Fruit fly (Drosophila melanogaster) whole organism, embryonic: ENCODE data around the gene Sirup.

Experiments
- BEAF-32 ChIP-seq: fragments of 200-800 bp; sonication (Bioruptor generic); optimal IDR thresholded peaks from 3 replicates; lab custom pipeline; 2017; ENCODE audit warnings: missing biosample characterization, missing genetic modification characterization, mild to moderate bottlenecking, moderate library complexity, missing genetic modification reagents
- CG10654 ChIP-seq: fragments of 200-800 bp; sonication (Bioruptor generic); optimal IDR thresholded peaks from 2 replicates; lab custom pipeline; 2016; ENCODE audit warnings: missing biosample characterization, missing genetic modification characterization
- CG11085 ChIP-seq: fragments of 200-800 bp; sonication (Bioruptor generic); IDR thresholded peaks from 2 replicates; pipeline ENCODE4 v1.3.6; 2022; ENCODE audit warnings: missing biosample characterization, missing genetic modification characterization
- CG11560 ChIP-seq: fragments of 200-800 bp; sonication (Bioruptor generic); IDR thresholded peaks from 3 replicates; pipeline ENCODE4 v1.3.6; 2022; ENCODE audit warnings: missing biosample characterization, missing genetic modification characterization
- CG14710 ChIP-seq: fragments of 200-800 bp; sonication (Bioruptor generic); optimal IDR thresholded peaks from 3 replicates; lab custom pipeline; 2019; ENCODE audit warnings: missing biosample characterization, mild to moderate bottlenecking, missing genetic modification characterization, moderate library complexity
- CG1529 ChIP-seq: fragments of 200-800 bp; sonication (Bioruptor generic); optimal IDR thresholded peaks from 3 replicates; lab custom pipeline; 2018; ENCODE audit warnings: missing biosample characterization, missing genetic modification characterization
- CG1602 ChIP-seq: fragments of 200-800 bp; sonication (Bioruptor generic); optimal IDR thresholded peaks from 3 replicates; lab custom pipeline; 2016; ENCODE audit warnings: missing biosample characterization, missing genetic modification characterization
- CG2678 ChIP-seq: fragments of 200-800 bp; sonication (Bioruptor generic); optimal IDR thresholded peaks from 3 replicates; lab custom pipeline; 2019; ENCODE audit warnings: missing biosample characterization, mild to moderate bottlenecking, missing genetic modification characterization, moderate library complexity
- CG30020 ChIP-seq: fragments of 200-800 bp; optimal IDR thresholded peaks from 2 replicates; lab custom pipeline; 2019; ENCODE audit warnings: missing biosample characterization, mild to moderate bottlenecking, missing genetic modification characterization, moderate library complexity
- CG31388 ChIP-seq: fragments of 200-800 bp; sonication (Bioruptor generic); optimal IDR thresholded peaks from 2 replicates; lab custom pipeline; 2016; ENCODE audit warnings: missing biosample characterization, missing genetic modification characterization
- CG34376 ChIP-seq: fragments of 200-800 bp; sonication (Bioruptor generic); optimal IDR thresholded peaks from 2 replicates; lab custom pipeline; 2018; ENCODE audit warnings: missing biosample characterization, mild to moderate bottlenecking, missing genetic modification characterization
- CG4617 ChIP-seq: fragments of 200-800 bp; sonication (Bioruptor generic); optimal IDR thresholded peaks from 3 replicates; lab custom pipeline; 2016; ENCODE audit warnings: missing biosample characterization, missing genetic modification characterization, borderline replicate concordance
- CG6813 ChIP-seq: fragments of 200-800 bp; sonication (Bioruptor generic); optimal IDR thresholded peaks from 2 replicates; lab custom pipeline; 2017; ENCODE audit warnings: missing biosample characterization, missing genetic modification characterization, mild to moderate bottlenecking, moderate library complexity, missing genetic modification reagents
- CG7556 ChIP-seq: fragments of 200-800 bp; sonication (Bioruptor generic); optimal IDR thresholded peaks from 2 replicates; lab custom pipeline; 2017; ENCODE audit warnings: missing biosample characterization, mild to moderate bottlenecking, missing genetic modification characterization
- Dbx ChIP-seq: fragments of 200-800 bp; sonication (Bioruptor generic); IDR thresholded peaks from 3 replicates; pipeline ENCODE4 v1.3.6; 2022; ENCODE audit warnings: missing biosample characterization, missing genetic modification characterization
- Dref ChIP-seq: fragments of 200-800 bp; sonication (Bioruptor generic); IDR thresholded peaks from 2 replicates; pipeline ENCODE4 v1.3.6; 2022; ENCODE audit warnings: missing biosample characterization, missing genetic modification characterization
- Drgx ChIP-seq: fragments of 200-800 bp; sonication (Bioruptor generic); IDR thresholded peaks from 2 replicates; pipeline ENCODE4 v1.3.6; 2022; ENCODE audit warnings: missing biosample characterization, missing genetic modification characterization
- E2f1 ChIP-seq: fragments of 200-800 bp; sonication (Bioruptor generic); IDR thresholded peaks from 2 replicates; pipeline ENCODE4 v1.3.6; 2022; ENCODE audit warnings: missing biosample characterization, missing genetic modification characterization
- E2f2 ChIP-seq: fragments of 200-800 bp; sonication (Bioruptor generic); IDR thresholded peaks from 2 replicates; pipeline ENCODE4 v1.3.6; 2022; ENCODE audit warnings: missing biosample characterization, missing genetic modification characterization
- Fer1 ChIP-seq: fragments of 200-800 bp; sonication (Bioruptor generic); optimal IDR thresholded peaks from 2 replicates; lab custom pipeline; 2017; ENCODE audit warnings: missing biosample characterization, mild to moderate bottlenecking, missing genetic modification characterization
- GATAe ChIP-seq: fragments of 200-800 bp; sonication (Bioruptor generic); conservative IDR thresholded peaks from 2 replicates; pipeline ENCODE4 v1.3.6; 2022; ENCODE audit warnings: missing biosample characterization, missing genetic modification characterization
- Hr78 ChIP-seq, 2 experiments: fragments of 200-800 bp in 1 of 2; fragments of >200 bp in 1 of 2; sonication (Bioruptor generic) in 1 of 2; optimal IDR thresholded peaks; 2 replicates each; lab custom pipeline; 2017 to 2019; ENCODE audit warnings: missing biosample characterization in 2 of 2, missing genetic modification characterization in 2 of 2, mild to moderate bottlenecking in 1 of 2, moderate library complexity in 1 of 2
- Nf-YB ChIP-seq: fragments of 200-800 bp; sonication (Bioruptor generic); optimal IDR thresholded peaks from 3 replicates; lab custom pipeline; 2019; ENCODE audit warnings: missing biosample characterization, mild to moderate bottlenecking, missing genetic modification characterization, moderate library complexity
- Oli ChIP-seq: fragments of 200-800 bp; sonication (Bioruptor generic); optimal IDR thresholded peaks from 2 replicates; lab custom pipeline; 2018; ENCODE audit warnings: missing biosample characterization, mild to moderate bottlenecking, missing genetic modification characterization, moderate library complexity
- Optix ChIP-seq: fragments of 200-800 bp; sonication (Bioruptor generic); IDR thresholded peaks from 3 replicates; pipeline ENCODE4 v1.3.6; 2022; ENCODE audit warnings: missing biosample characterization, missing genetic modification characterization
- PHDP ChIP-seq: fragments of 200-800 bp; sonication (Bioruptor generic); optimal IDR thresholded peaks from 3 replicates; lab custom pipeline; 2018; ENCODE audit warnings: missing biosample characterization, mild to moderate bottlenecking, missing genetic modification characterization, moderate library complexity
- Pdp1 ChIP-seq, 2 experiments: fragments of 200-800 bp; sonication (Bioruptor generic); optimal IDR thresholded peaks; 3 replicates each; lab custom pipeline; 2016; ENCODE audit warnings: missing biosample characterization in 2 of 2, missing genetic modification characterization in 2 of 2, mild to moderate bottlenecking in 1 of 2, moderate library complexity in 1 of 2
- Sox100B ChIP-seq: fragments of 200-800 bp; sonication (Bioruptor generic); optimal IDR thresholded peaks from 3 replicates; lab custom pipeline; 2018; ENCODE audit warnings: missing biosample characterization, mild to moderate bottlenecking, missing genetic modification characterization
- Vsx1 ChIP-seq: fragments of 200-800 bp; sonication (Bioruptor generic); optimal IDR thresholded peaks from 2 replicates; lab custom pipeline; 2017; ENCODE audit warnings: missing biosample characterization, mild to moderate bottlenecking, missing genetic modification characterization, missing genetic modification reagents
- amos ChIP-seq: fragments of 200-800 bp; sonication (Bioruptor generic); IDR thresholded peaks from 2 replicates; pipeline ENCODE4 v1.3.6; 2022; ENCODE audit warnings: missing biosample characterization, missing genetic modification characterization; ENCODE audit not compliant: partially characterized antibody
- ap ChIP-seq: fragments of 200-800 bp; sonication (Bioruptor generic); IDR thresholded peaks from 2 replicates; pipeline ENCODE4 v1.3.6; 2022; ENCODE audit warnings: missing biosample characterization, missing genetic modification characterization
- bcd ChIP-seq: fragments of 200-800 bp; sonication (Bioruptor generic); optimal IDR thresholded peaks from 2 replicates; lab custom pipeline; 2017; ENCODE audit warnings: missing biosample characterization, mild to moderate bottlenecking, missing genetic modification characterization
- chinmo ChIP-seq: fragments of 200-800 bp; sonication (Bioruptor generic); IDR thresholded peaks from 4 replicates; pipeline ENCODE4 v1.3.6; 2022; ENCODE audit warnings: missing biosample characterization, missing genetic modification characterization; ENCODE audit not compliant: partially characterized antibody
- crp ChIP-seq, 2 experiments: fragments of 200-800 bp; sonication (Bioruptor generic); optimal IDR thresholded peaks; 2 replicates in 1 of 2; 3 replicates in 1 of 2; lab custom pipeline; 2017; ENCODE audit warnings: missing biosample characterization in 2 of 2, missing genetic modification characterization in 2 of 2, mild to moderate bottlenecking in 1 of 2, moderate library complexity in 1 of 2
- exex ChIP-seq: fragments of 200-800 bp; sonication (Bioruptor generic); optimal IDR thresholded peaks from 4 replicates; lab custom pipeline; 2018; ENCODE audit warnings: missing biosample characterization, mild to moderate bottlenecking, missing genetic modification characterization, moderate library complexity
- gcm2 ChIP-seq: fragments of 200-800 bp; sonication (Bioruptor generic); optimal IDR thresholded peaks from 2 replicates; lab custom pipeline; 2016; ENCODE audit warnings: missing biosample characterization, missing genetic modification characterization
- gfzf ChIP-seq: fragments of 200-800 bp; sonication (Bioruptor generic); optimal IDR thresholded peaks from 2 replicates; lab custom pipeline; 2016; ENCODE audit warnings: missing biosample characterization, mild to moderate bottlenecking, missing genetic modification characterization, moderate library complexity
- kni ChIP-seq: fragments of 200-800 bp; sonication (Bioruptor generic); optimal IDR thresholded peaks from 3 replicates; lab custom pipeline; 2017; ENCODE audit warnings: mild to moderate bottlenecking, missing biosample characterization, missing genetic modification reagents, missing genetic modification characterization
- maf-S ChIP-seq: fragments of 200-800 bp; sonication (Bioruptor generic); optimal IDR thresholded peaks from 2 replicates; lab custom pipeline; 2016; ENCODE audit warnings: missing biosample characterization, missing genetic modification characterization
- mam ChIP-seq: fragments of 200-800 bp; sonication (Bioruptor generic); optimal IDR thresholded peaks from 3 replicates; lab custom pipeline; 2016; ENCODE audit warnings: missing biosample characterization, missing genetic modification characterization
- phol ChIP-seq: fragments of 200-800 bp; sonication (Bioruptor generic); optimal IDR thresholded peaks from 3 replicates; lab custom pipeline; 2018; ENCODE audit warnings: missing biosample characterization, mild to moderate bottlenecking, missing genetic modification characterization, moderate library complexity
- pzg ChIP-seq: fragments of 200-800 bp; sonication (Bioruptor generic); optimal IDR thresholded peaks from 3 replicates; lab custom pipeline; 2018; ENCODE audit warnings: missing biosample characterization, mild to moderate bottlenecking, missing genetic modification characterization, moderate library complexity
- salm ChIP-seq: fragments of 200-800 bp; sonication (Bioruptor generic); optimal IDR thresholded peaks from 2 replicates; lab custom pipeline; 2018; ENCODE audit warnings: missing biosample characterization, mild to moderate bottlenecking, missing genetic modification characterization
- sc ChIP-seq, 3 experiments: fragments of >200 bp in 2 of 3; fragments of 200-800 bp in 1 of 3; sonication (Bioruptor generic) in 1 of 3; optimal IDR thresholded peaks; 2 replicates in 2 of 3; 3 replicates in 1 of 3; lab custom pipeline; 2017; ENCODE audit warnings: mild to moderate bottlenecking in 1 of 3, missing biosample characterization in 1 of 3, missing genetic modification characterization in 1 of 3, missing genetic modification reagents in 1 of 3
- sim ChIP-seq: fragments of 200-800 bp; sonication (Bioruptor generic); IDR thresholded peaks from 2 replicates; pipeline ENCODE4 v1.3.6; 2022; ENCODE audit warnings: missing biosample characterization, missing genetic modification characterization
- sisA ChIP-seq: fragments of 200-800 bp; sonication (Bioruptor generic); IDR thresholded peaks from 2 replicates; pipeline ENCODE4 v1.3.6; 2022; ENCODE audit warnings: missing biosample characterization, missing genetic modification characterization
- sqz ChIP-seq: fragments of 200-800 bp; sonication (Bioruptor generic); optimal IDR thresholded peaks from 3 replicates; lab custom pipeline; 2018; ENCODE audit warnings: missing biosample characterization, mild to moderate bottlenecking, missing genetic modification characterization
- zen ChIP-seq: fragments of 200-800 bp; sonication (Bioruptor generic); optimal IDR thresholded peaks from 3 replicates; lab custom pipeline; 2018; ENCODE audit warnings: missing biosample characterization, mild to moderate bottlenecking, missing genetic modification characterization, moderate library complexity

Gene Sirup

DNA sequence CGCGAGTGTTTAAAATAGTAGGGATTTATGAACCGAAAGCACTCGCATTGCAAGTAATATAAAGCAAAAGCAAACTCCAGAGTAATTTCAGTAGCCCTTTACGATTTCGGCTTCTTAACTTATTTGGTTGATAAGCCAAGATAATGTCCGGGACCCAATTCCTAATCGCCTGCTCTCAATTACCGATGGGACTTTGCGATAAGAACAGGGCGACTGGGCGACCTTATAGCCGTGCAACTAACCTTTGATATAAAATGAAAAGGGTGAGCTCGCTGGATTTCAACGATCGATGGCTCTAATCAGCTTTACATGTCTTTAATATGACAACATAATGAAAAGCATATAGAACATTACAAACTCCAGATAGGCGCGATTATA is 600 bp upstream of the Sirup start, which contains the start of gene CG7227 (continued):
- TF ChIP-seq kni (GFP tag; lab: Kevin White, UChicago): peak; percentile 3
- TF ChIP-seq Drgx (GFP tag; lab: Robert Waterston, UW): no peak
- TF ChIP-seq Dbx (GFP tag; lab: Robert Waterston, UW): no peak
- no peak for TF ChIP-seq sisA (GFP tag; lab: Robert Waterston, UW)
- no peak for TF ChIP-seq CG2678 (tag; lab: Kevin White, UChicago)
- TF ChIP-seq salm (tag; lab: Kevin White, UChicago): no peak
- peak; percentile 71 for TF ChIP-seq CG34376 (GFP tag; lab: Kevin White, UChicago)
- no peak for TF ChIP-seq Oli (tag; lab: Kevin White, UChicago)
- TF ChIP-seq sqz: peak; percentile 7
- TF ChIP-seq CG11085: no peak
- no peak for TF ChIP-seq mam
- TF ChIP-seq Nf-YB (GFP tag; lab: Kevin White, UChicago): no peak
- no peak for TF ChIP-seq Fer1 (GFP tag; lab: Kevin White, UChicago)
- peak; percentile 97 for TF ChIP-seq exex (tag; lab: Kevin White, UChicago)
- peak; percentile 59; the same call in 1 of the 4 replicates for TF ChIP-seq chinmo (GFP tag; lab: Robert Waterston, UW)
- no peak for TF ChIP-seq gcm2 (GFP tag; lab: Kevin White, UChicago)
- no peak for TF ChIP-seq CG11560 (tag; lab: Robert Waterston, UW)
- no peak for TF ChIP-seq bcd (GFP tag; lab: Kevin White, UChicago)
- no peak for TF ChIP-seq sc (optimal IDR thresholded peaks at IDR 0.05; lab: Kevin White, UChicago)
- no peak for TF ChIP-seq sc (GFP tag; optimal IDR thresholded peaks at IDR 0.05; lab: Kevin White, UChicago)

DNA sequence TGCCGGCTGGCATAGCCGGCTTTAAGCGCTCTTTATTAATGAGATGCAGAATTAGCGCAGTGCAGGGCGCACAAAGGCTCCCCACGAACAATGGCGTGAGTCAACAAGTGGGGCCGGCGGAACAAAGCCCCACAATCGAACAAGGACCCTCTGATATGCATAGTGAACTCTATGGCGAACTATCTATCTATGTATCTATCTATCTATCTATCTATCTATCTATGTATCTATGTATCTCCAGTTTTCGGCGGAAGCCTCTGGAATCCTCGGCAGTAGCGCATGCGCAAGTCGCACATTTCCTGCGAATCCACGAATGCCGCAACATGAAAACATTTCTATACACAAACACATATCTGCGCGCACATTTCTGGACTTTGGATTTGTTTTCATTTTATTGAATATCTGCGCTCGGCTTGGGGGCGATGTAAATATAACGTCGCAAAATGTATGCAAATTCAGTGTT is 1.9 kb downstream of the Sirup start:
- TF ChIP-seq maf-S (peak; percentile 11), Hr78 (GFP tag; optimal IDR thresholded peaks at IDR 0.05; lab: Kevin White, UChicago) (no peak), Pdp1 (GFP tag; optimal IDR thresholded peaks at IDR 0.05; lab: Kevin White, UChicago) (peak; percentile 12 to 20), chinmo (GFP tag; lab: Robert Waterston, UW) (peak; percentile 77; the same call in 1 of the 4 replicates), CG10654 (no peak), Dref (GFP tag; lab: Robert Waterston, UW) (no peak), Vsx1 (GFP tag; lab: Kevin White, UChicago) (no peak), CG4617 (GFP tag; lab: Kevin White, UChicago) (no peak), CG1529 (GFP tag; lab: Kevin White, UChicago) (no peak), gfzf (GFP tag; lab: Kevin White, UChicago) (no peak), PHDP (tag; lab: Kevin White, UChicago) (no peak), CG31388 (GFP tag; lab: Kevin White, UChicago) (no peak), CG30020 (tag; lab: Kevin White, UChicago) (no peak), BEAF-32 (no peak), ap (GFP tag; lab: Robert Waterston, UW) (no peak), amos (GFP tag; lab: Robert Waterston, UW) (no peak), zen (tag; lab: Kevin White, UChicago) (no peak), CG6813 (no peak), crp (GFP tag; optimal IDR thresholded peaks at IDR 0.05; lab: Kevin White, UChicago) (no peak), Dbx (GFP tag; lab: Robert Waterston, UW) (peak; percentile 69; the same call in 2 of the 3 replicates), E2f2 (no peak), pzg (GFP tag; lab: Kevin White, UChicago) (no peak), CG14710 (no peak), Optix (no peak), CG1602 (GFP tag; lab: Kevin White, UChicago) (no peak), Sox100B (no peak), GATAe (GFP tag; lab: Robert Waterston, UW) (no peak), phol (tag; lab: Kevin White, UChicago) (no peak), E2f1 (GFP tag; lab: Robert Waterston, UW) (no peak), sim (GFP tag; lab: Robert Waterston, UW) (no peak), CG7556 (GFP tag; lab: Kevin White, UChicago) (peak; percentile 47)
